Worm (Caenorhabditis elegans) whole organism, L1 larva: ENCODE results near the gene inos-1.

Experiments used
- aly-2 ChIP-seq: fragments of 150-350 bp; optimal IDR thresholded peaks from 2 replicates; lab custom pipeline; 2014; ENCODE audit warnings: missing biosample characterization, missing genetic modification characterization
- ama-1 ChIP-seq: fragments of 150-350 bp; optimal IDR thresholded peaks from 2 replicates; lab custom pipeline; 2014
- elt-3 ChIP-seq, 6 experiments: fragments of 150-350 bp in 1 of 6; sonication (generic microtip); optimal IDR thresholded peaks; 2 replicates each; lab custom pipeline; 2017 to 2018; ENCODE audit warnings: missing biosample characterization in 6 of 6, missing genetic modification characterization in 6 of 6, inconsistent platforms in 1 of 6
- fos-1 ChIP-seq: fragments of 150-350 bp; optimal IDR thresholded peaks from 2 replicates; lab custom pipeline; 2014; ENCODE audit warnings: missing biosample characterization, missing genetic modification characterization
- jun-1 ChIP-seq: fragments of 150-350 bp; optimal IDR thresholded peaks from 2 replicates; lab custom pipeline; 2014; ENCODE audit warnings: missing biosample characterization, missing genetic modification reagents, missing genetic modification characterization
- lin-39 ChIP-seq: fragments of 150-350 bp; optimal IDR thresholded peaks from 2 replicates; lab custom pipeline; 2014; ENCODE audit warnings: missing biosample characterization, missing genetic modification reagents, missing genetic modification characterization
- lsy-2 ChIP-seq, 2 experiments: fragments of 150-350 bp; optimal IDR thresholded peaks; 2 replicates each; lab custom pipeline; 2014; ENCODE audit warnings: missing biosample characterization in 2 of 2, missing genetic modification characterization in 2 of 2

- no peak for TF ChIP-seq lsy-2 (tag; optimal IDR thresholded peaks at IDR 0.05; lab: Kevin White, UChicago)
- TF ChIP-seq aly-2 (tag; lab: Kevin White, UChicago) = no peak
- no peak for TF ChIP-seq lin-39 (tag; lab: Kevin White, UChicago)
- TF ChIP-seq ama-1 = no peak
- TF ChIP-seq fos-1 (tag; lab: Kevin White, UChicago) = no peak
- TF ChIP-seq elt-3 (tag; optimal IDR thresholded peaks at IDR 0.05; lab: Kevin White, UChicago) = no peak
- no peak for TF ChIP-seq jun-1
Observed at ce11 chrII:11720819-11721218, 20.7 kb upstream of the inos-1 start.
